Fruit fly (Drosophila melanogaster) whole organism, embryonic: ENCODE results near the gene Cralbp.

Experiments used
- Adf1 ChIP-seq: fragments of 200-800 bp; sonication (Bioruptor generic); IDR thresholded peaks from 2 replicates; pipeline ENCODE4 v1.3.6; 2022; ENCODE audit warnings: missing biosample characterization, missing genetic modification characterization
- Aef1 ChIP-seq: fragments of 200-800 bp; sonication (Bioruptor generic); IDR thresholded peaks from 3 replicates; pipeline ENCODE4 v1.3.6; 2022; ENCODE audit warnings: missing biosample characterization, missing genetic modification characterization
- Bteb2 ChIP-seq: fragments of 200-800 bp; sonication (Bioruptor generic); optimal IDR thresholded peaks from 2 replicates; lab custom pipeline; 2016; ENCODE audit warnings: missing biosample characterization, missing genetic modification characterization
- CG10543 ChIP-seq: fragments of 200-800 bp; sonication (Bioruptor generic); optimal IDR thresholded peaks from 3 replicates; lab custom pipeline; 2017; ENCODE audit warnings: missing biosample characterization, mild to moderate bottlenecking, missing genetic modification characterization, moderate library complexity
- CG10959 ChIP-seq: fragments of 200-800 bp; sonication (Bioruptor generic); IDR thresholded peaks from 2 replicates; pipeline ENCODE4 v1.3.6; 2022; ENCODE audit warnings: missing biosample characterization, missing genetic modification characterization
- CG12659 ChIP-seq: fragments of 200-800 bp; sonication (Bioruptor generic); optimal IDR thresholded peaks from 3 replicates; lab custom pipeline; 2017; ENCODE audit warnings: mild to moderate bottlenecking, missing biosample characterization, missing genetic modification reagents, missing genetic modification characterization
- CG12769 ChIP-seq: fragments of 200-800 bp; sonication (Bioruptor generic); optimal IDR thresholded peaks from 2 replicates; lab custom pipeline; 2019; ENCODE audit warnings: missing biosample characterization, mild to moderate bottlenecking, missing genetic modification characterization, moderate library complexity
- CG13624 ChIP-seq: fragments of 200-800 bp; sonication (Bioruptor generic); optimal IDR thresholded peaks from 2 replicates; lab custom pipeline; 2016; ENCODE audit warnings: missing biosample characterization, missing genetic modification characterization
- CG17328 ChIP-seq: fragments of 200-800 bp; sonication (Bioruptor generic); IDR thresholded peaks from 2 replicates; pipeline ENCODE4 v1.3.6; 2022; ENCODE audit warnings: missing biosample characterization, missing genetic modification characterization
- CG17612 ChIP-seq: fragments of 200-800 bp; sonication (Bioruptor generic); IDR thresholded peaks from 2 replicates; pipeline ENCODE4 v1.3.6; 2022; ENCODE audit warnings: missing biosample characterization, missing genetic modification characterization
- CG32772 ChIP-seq: fragments of 200-800 bp; sonication (Bioruptor generic); IDR thresholded peaks from 2 replicates; pipeline ENCODE4 v1.3.6; 2022; ENCODE audit warnings: missing biosample characterization, missing genetic modification characterization
- CG33557 ChIP-seq: fragments of 200-800 bp; sonication (Bioruptor generic); optimal IDR thresholded peaks from 2 replicates; lab custom pipeline; 2019; ENCODE audit warnings: missing biosample characterization, mild to moderate bottlenecking, missing genetic modification characterization, moderate library complexity
- CG5180 ChIP-seq: fragments of 200-800 bp; sonication (Bioruptor generic); optimal IDR thresholded peaks from 3 replicates; lab custom pipeline; 2017; ENCODE audit warnings: missing biosample characterization, missing genetic modification characterization, mild to moderate bottlenecking, moderate library complexity, missing genetic modification reagents
- CG6791 ChIP-seq: fragments of 200-800 bp; sonication (Bioruptor generic); IDR thresholded peaks from 3 replicates; pipeline ENCODE4 v1.3.6; 2022; ENCODE audit warnings: missing biosample characterization, missing genetic modification characterization; ENCODE audit not compliant: partially characterized antibody
- CG6854 ChIP-seq: fragments of 200-800 bp; sonication (Bioruptor generic); optimal IDR thresholded peaks from 3 replicates; lab custom pipeline; 2017; ENCODE audit warnings: missing biosample characterization, mild to moderate bottlenecking, missing genetic modification characterization
- CG7556 ChIP-seq: fragments of 200-800 bp; sonication (Bioruptor generic); optimal IDR thresholded peaks from 2 replicates; lab custom pipeline; 2017; ENCODE audit warnings: missing biosample characterization, mild to moderate bottlenecking, missing genetic modification characterization
- CG8359 ChIP-seq: fragments of 200-800 bp; sonication (Bioruptor generic); optimal IDR thresholded peaks from 2 replicates; lab custom pipeline; 2017; ENCODE audit warnings: missing biosample characterization, mild to moderate bottlenecking, missing genetic modification characterization, borderline replicate concordance
- CG8388 ChIP-seq: fragments of 200-800 bp; sonication (Bioruptor generic); optimal IDR thresholded peaks from 2 replicates; lab custom pipeline; 2019; ENCODE audit warnings: missing biosample characterization, mild to moderate bottlenecking, missing genetic modification characterization, moderate library complexity
- CG9727 ChIP-seq: fragments of 200-800 bp; sonication (Bioruptor generic); optimal IDR thresholded peaks from 3 replicates; lab custom pipeline; 2017; ENCODE audit warnings: missing biosample characterization, mild to moderate bottlenecking, missing genetic modification characterization
- CG9817 ChIP-seq: fragments of 200-800 bp; sonication (Bioruptor generic); optimal IDR thresholded peaks from 2 replicates; lab custom pipeline; 2018; ENCODE audit warnings: missing biosample characterization, mild to moderate bottlenecking, missing genetic modification characterization, moderate library complexity
- CkIIα-i1 ChIP-seq: fragments of 200-800 bp; sonication (Bioruptor generic); IDR thresholded peaks from 2 replicates; pipeline ENCODE4 v1.3.6; 2022; ENCODE audit warnings: missing biosample characterization, missing genetic modification characterization
- Dbx ChIP-seq: fragments of 200-800 bp; sonication (Bioruptor generic); IDR thresholded peaks from 3 replicates; pipeline ENCODE4 v1.3.6; 2022; ENCODE audit warnings: missing biosample characterization, missing genetic modification characterization
- E2f1 ChIP-seq: fragments of 200-800 bp; sonication (Bioruptor generic); IDR thresholded peaks from 2 replicates; pipeline ENCODE4 v1.3.6; 2022; ENCODE audit warnings: missing biosample characterization, missing genetic modification characterization
- Fer2 ChIP-seq: fragments of 200-800 bp; sonication (Bioruptor generic); optimal IDR thresholded peaks from 2 replicates; lab custom pipeline; 2018; ENCODE audit warnings: missing biosample characterization, mild to moderate bottlenecking, missing genetic modification characterization, moderate library complexity
- HHEX ChIP-seq: fragments of 200-800 bp; sonication (Bioruptor generic); optimal IDR thresholded peaks from 3 replicates; lab custom pipeline; 2017; ENCODE audit warnings: missing biosample characterization, mild to moderate bottlenecking, missing genetic modification characterization, missing genetic modification reagents
- Hmx ChIP-seq: fragments of 200-800 bp; sonication (Bioruptor generic); optimal IDR thresholded peaks from 2 replicates; lab custom pipeline; 2016; ENCODE audit warnings: missing biosample characterization, missing genetic modification characterization
- MBD-R2 ChIP-seq: fragments of 200-800 bp; sonication (Bioruptor generic); IDR thresholded peaks from 2 replicates; pipeline ENCODE4 v1.3.6; 2022; ENCODE audit warnings: missing biosample characterization, missing genetic modification characterization
- Myb ChIP-seq: fragments of 200-800 bp; sonication (Bioruptor generic); optimal IDR thresholded peaks from 2 replicates; lab custom pipeline; 2016; ENCODE audit warnings: missing biosample characterization, missing genetic modification characterization
- NfI ChIP-seq: fragments of 200-800 bp; sonication (Bioruptor generic); optimal IDR thresholded peaks from 3 replicates; lab custom pipeline; 2018; ENCODE audit warnings: missing biosample characterization, mild to moderate bottlenecking, missing genetic modification characterization, moderate library complexity
- PHDP ChIP-seq: fragments of 200-800 bp; sonication (Bioruptor generic); optimal IDR thresholded peaks from 3 replicates; lab custom pipeline; 2018; ENCODE audit warnings: missing biosample characterization, mild to moderate bottlenecking, missing genetic modification characterization, moderate library complexity
- Pdp1 ChIP-seq, 2 experiments: fragments of 200-800 bp; sonication (Bioruptor generic); optimal IDR thresholded peaks; 3 replicates each; lab custom pipeline; 2016; ENCODE audit warnings: missing biosample characterization in 2 of 2, missing genetic modification characterization in 2 of 2, mild to moderate bottlenecking in 1 of 2, moderate library complexity in 1 of 2
- Sox102F ChIP-seq: fragments of 200-800 bp; sonication (Bioruptor generic); optimal IDR thresholded peaks from 2 replicates; lab custom pipeline; 2018; ENCODE audit warnings: missing biosample characterization, mild to moderate bottlenecking, missing genetic modification characterization, moderate library complexity
- bab2 ChIP-seq: fragments of 200-800 bp; sonication (Bioruptor generic); optimal IDR thresholded peaks from 2 replicates; lab custom pipeline; 2016; ENCODE audit warnings: missing biosample characterization, missing genetic modification characterization
- bowl ChIP-seq: fragments of 200-800 bp; sonication (Bioruptor generic); IDR thresholded peaks from 2 replicates; pipeline ENCODE4 v1.3.6; 2022; ENCODE audit warnings: missing biosample characterization, missing genetic modification characterization
- btn ChIP-seq: fragments of 200-800 bp; sonication (Bioruptor generic); optimal IDR thresholded peaks from 2 replicates; lab custom pipeline; 2016; ENCODE audit warnings: missing biosample characterization, missing genetic modification characterization
- crol ChIP-seq: fragments of 200-800 bp; sonication (Bioruptor generic); IDR thresholded peaks from 2 replicates; pipeline ENCODE4 v1.3.6; 2022; ENCODE audit warnings: missing biosample characterization, missing genetic modification characterization
- dm ChIP-seq: fragments of 200-800 bp; sonication (Bioruptor generic); optimal IDR thresholded peaks from 3 replicates; lab custom pipeline; 2016; ENCODE audit warnings: missing biosample characterization, missing genetic modification characterization
- dpn ChIP-seq, 2 experiments: fragments of 200-800 bp; sonication (Bioruptor generic); optimal IDR thresholded peaks; 3 replicates each; lab custom pipeline; 2016; ENCODE audit warnings: missing biosample characterization in 2 of 2, missing genetic modification characterization in 2 of 2
- eve ChIP-seq, 2 experiments: fragments of >200 bp; optimal IDR thresholded peaks; 2 replicates each; lab custom pipeline; 2017; ENCODE audit warnings: missing biosample characterization in 2 of 2, missing genetic modification characterization in 2 of 2
- gce ChIP-seq: fragments of 200-800 bp; sonication (Bioruptor generic); IDR thresholded peaks from 3 replicates; pipeline ENCODE4 v1.3.6; 2022; ENCODE audit warnings: missing biosample characterization, missing genetic modification characterization
- gsb-n ChIP-seq: fragments of 200-800 bp; sonication (Bioruptor generic); optimal IDR thresholded peaks from 3 replicates; lab custom pipeline; 2018; ENCODE audit warnings: missing biosample characterization, mild to moderate bottlenecking, missing genetic modification characterization
- klu ChIP-seq: fragments of 200-800 bp; sonication (Bioruptor generic); IDR thresholded peaks from 2 replicates; pipeline ENCODE4 v1.3.6; 2022; ENCODE audit warnings: missing biosample characterization, missing genetic modification characterization
- lab ChIP-seq: fragments of 200-800 bp; sonication (Bioruptor generic); optimal IDR thresholded peaks from 3 replicates; lab custom pipeline; 2017; ENCODE audit warnings: missing biosample characterization, missing genetic modification characterization, mild to moderate bottlenecking, moderate library complexity, missing genetic modification reagents
- luna ChIP-seq: fragments of 200-800 bp; sonication (Bioruptor generic); optimal IDR thresholded peaks from 2 replicates; lab custom pipeline; 2016; ENCODE audit warnings: missing biosample characterization, missing genetic modification characterization
- otp ChIP-seq: fragments of 200-800 bp; sonication (Bioruptor generic); IDR thresholded peaks from 3 replicates; pipeline ENCODE4, ENCODE4 v1.3.6; 2022; ENCODE audit warnings: missing biosample characterization, missing genetic modification characterization
- pnt ChIP-seq: fragments of 200-800 bp; sonication (Bioruptor generic); optimal IDR thresholded peaks from 3 replicates; lab custom pipeline; 2016; ENCODE audit warnings: missing biosample characterization, missing genetic modification characterization
- ranshi ChIP-seq: fragments of 200-800 bp; sonication (Bioruptor generic); IDR thresholded peaks from 2 replicates; pipeline ENCODE4 v1.3.6; 2022; ENCODE audit warnings: missing biosample characterization, missing genetic modification characterization
- stwl ChIP-seq: fragments of 200-800 bp; sonication (Bioruptor generic); optimal IDR thresholded peaks from 3 replicates; lab custom pipeline; 2018; ENCODE audit warnings: missing biosample characterization, mild to moderate bottlenecking, missing genetic modification characterization, moderate library complexity
- ttk ChIP-seq: fragments of 200-800 bp; sonication (Bioruptor generic); IDR thresholded peaks from 2 replicates; pipeline ENCODE4 v2.1.2; 2022; ENCODE audit warnings: missing biosample characterization, missing genetic modification characterization
- vnd ChIP-seq: fragments of 200-800 bp; sonication (Bioruptor generic); IDR thresholded peaks from 3 replicates; pipeline ENCODE4 v1.3.6; 2022; ENCODE audit warnings: missing biosample characterization, missing genetic modification characterization; ENCODE audit not compliant: partially characterized antibody

Gene Cralbp

dm6 chr3L:5808540-5809200 lies 22.2 kb upstream of the Cralbp start:
- TF ChIP-seq gsb-n (tag; lab: Kevin White, UChicago) = no peak
- no peak for TF ChIP-seq CG12659 (GFP tag; lab: Kevin White, UChicago)
- no peak for TF ChIP-seq Myb
- TF ChIP-seq Adf1 (GFP tag; lab: Robert Waterston, UW) = peak; percentile 71
- no peak for TF ChIP-seq HHEX
- no peak for TF ChIP-seq PHDP (tag; lab: Kevin White, UChicago)
- peak; percentile 54; the same call in 1 of the 3 replicates for TF ChIP-seq otp (GFP tag; lab: Robert Waterston, UW)
- TF ChIP-seq crol = peak; percentile 82
- TF ChIP-seq Fer2 (tag; lab: Kevin White, UChicago) = no peak
- no peak for TF ChIP-seq CkIIα-i1 (GFP tag; lab: Robert Waterston, UW)
- TF ChIP-seq Hmx = no peak
- no peak for TF ChIP-seq luna
- no peak for TF ChIP-seq CG5180 (GFP tag; lab: Kevin White, UChicago)
- no peak for TF ChIP-seq CG9817 (tag; lab: Kevin White, UChicago)
- peak; percentile 70 for TF ChIP-seq CG10543 (GFP tag; lab: Kevin White, UChicago)
- no peak for TF ChIP-seq stwl (tag; lab: Kevin White, UChicago)
- no peak for TF ChIP-seq bowl
- no peak for TF ChIP-seq gce (GFP tag; lab: Robert Waterston, UW)
- no peak for TF ChIP-seq btn
- peak; percentile 40 for TF ChIP-seq CG12769 (tag; lab: Kevin White, UChicago)
- TF ChIP-seq Pdp1 (GFP tag; optimal IDR thresholded peaks at IDR 0.05; lab: Kevin White, UChicago) = peak in 1 of 2 experiments; percentile 95
- no peak for TF ChIP-seq CG8388 (GFP tag; lab: Kevin White, UChicago)
- TF ChIP-seq CG9727 = no peak
- TF ChIP-seq ttk (GFP tag; lab: Robert Waterston, UW) = peak; percentile 8; the same call in 1 of the 2 replicates
- TF ChIP-seq Aef1 = no peak
- no peak for TF ChIP-seq Dbx
- no peak for TF ChIP-seq bab2 (GFP tag; lab: Kevin White, UChicago)
- no peak for TF ChIP-seq E2f1
- TF ChIP-seq CG17612 (GFP tag; lab: Robert Waterston, UW) = no peak
- no peak for TF ChIP-seq CG8359 (GFP tag; lab: Kevin White, UChicago)
- no peak for TF ChIP-seq CG6854 (GFP tag; lab: Kevin White, UChicago)
- no peak for TF ChIP-seq CG17328 (GFP tag; lab: Robert Waterston, UW)
- TF ChIP-seq CG32772 = no peak
- TF ChIP-seq CG6791 (GFP tag; lab: Robert Waterston, UW) = no peak
- TF ChIP-seq vnd (GFP tag; lab: Robert Waterston, UW) = no peak
- TF ChIP-seq eve (GFP tag; optimal IDR thresholded peaks at IDR 0.05; lab: Kevin White, UChicago) = no peak
- TF ChIP-seq dpn (GFP tag; optimal IDR thresholded peaks at IDR 0.05; lab: Kevin White, UChicago) = no peak
- TF ChIP-seq Bteb2 = no peak
- TF ChIP-seq CG10959 = no peak
- TF ChIP-seq MBD-R2 (GFP tag; lab: Robert Waterston, UW) = no peak
- TF ChIP-seq NfI (GFP tag; lab: Kevin White, UChicago) = no peak
- TF ChIP-seq CG33557 (GFP tag; lab: Kevin White, UChicago) = no peak
- TF ChIP-seq CG13624 (GFP tag; lab: Kevin White, UChicago) = no peak
- TF ChIP-seq CG7556 (GFP tag; lab: Kevin White, UChicago) = no peak
- no peak for TF ChIP-seq dm (GFP tag; lab: Kevin White, UChicago)
- TF ChIP-seq klu (GFP tag; lab: Robert Waterston, UW) = no peak
- no peak for TF ChIP-seq ranshi
- TF ChIP-seq Sox102F (GFP tag; lab: Kevin White, UChicago) = no peak
- no peak for TF ChIP-seq pnt (GFP tag; lab: Kevin White, UChicago)
- peak; percentile 63 for TF ChIP-seq lab
